Fruit fly (Drosophila melanogaster) whole organism, prepupa: ENCODE data around the gene CG32712.

Experiments used
- Blimp-1 ChIP-seq: fragments of 200-800 bp; sonication (Bioruptor generic); optimal IDR thresholded peaks from 3 replicates; lab custom pipeline; 2017; ENCODE audit warnings: missing biosample characterization, missing genetic modification characterization, mild to moderate bottlenecking, moderate library complexity, missing genetic modification reagents
- CG10631 ChIP-seq: fragments of 200-800 bp; sonication (Bioruptor generic); optimal IDR thresholded peaks from 2 replicates; lab custom pipeline; 2016; ENCODE audit warnings: missing biosample characterization, missing genetic modification characterization
- CG11294 ChIP-seq: fragments of 200-800 bp; sonication (Bioruptor generic); IDR thresholded peaks from 2 replicates; pipeline ENCODE4 v1.3.6; 2022; ENCODE audit warnings: missing biosample characterization, missing genetic modification characterization
- CG16779 ChIP-seq: fragments of 200-800 bp; sonication (Bioruptor generic); optimal IDR thresholded peaks from 3 replicates; lab custom pipeline; 2017; ENCODE audit warnings: missing biosample characterization, mild to moderate bottlenecking, missing genetic modification characterization
- CG3032 ChIP-seq: fragments of 200-800 bp; optimal IDR thresholded peaks from 2 replicates; lab custom pipeline; 2019; ENCODE audit warnings: missing biosample characterization, mild to moderate bottlenecking, missing genetic modification characterization, moderate library complexity
- CG34406 ChIP-seq: fragments of 200-800 bp; sonication (Bioruptor generic); optimal IDR thresholded peaks from 3 replicates; lab custom pipeline; 2016; ENCODE audit warnings: missing biosample characterization, missing genetic modification characterization
- CG6163 ChIP-seq: fragments of 200-800 bp; sonication (Bioruptor generic); IDR thresholded peaks from 3 replicates; pipeline ENCODE4 v1.3.6; 2022; ENCODE audit warnings: missing biosample characterization, missing genetic modification characterization
- CG6792 ChIP-seq: fragments of 200-800 bp; sonication (Bioruptor generic); optimal IDR thresholded peaks from 3 replicates; lab custom pipeline; 2016; ENCODE audit warnings: missing biosample characterization, missing genetic modification characterization
- CG8319 ChIP-seq: fragments of 200-800 bp; sonication (Bioruptor generic); optimal IDR thresholded peaks from 3 replicates; lab custom pipeline; 2016; ENCODE audit warnings: missing biosample characterization, missing genetic modification characterization
- CG8632 ChIP-seq: fragments of 200-800 bp; sonication (Bioruptor generic); optimal IDR thresholded peaks from 3 replicates; lab custom pipeline; 2016; ENCODE audit warnings: missing biosample characterization, missing genetic modification characterization
- Eip75B ChIP-seq: fragments of 200-800 bp; sonication (Bioruptor generic); optimal IDR thresholded peaks from 3 replicates; lab custom pipeline; 2016; ENCODE audit warnings: missing biosample characterization, missing genetic modification characterization
- Eip78C ChIP-seq: fragments of 200-800 bp; sonication (Bioruptor generic); peaks from one replicate; lab custom pipeline; 2016; ENCODE audit warnings: missing biosample characterization, missing genetic modification characterization
- Gug ChIP-seq: fragments of 200-800 bp; sonication (Bioruptor generic); IDR thresholded peaks from 2 replicates; pipeline ENCODE4 v1.3.6; 2022; ENCODE audit warnings: missing biosample characterization, missing genetic modification characterization
- Hr38 ChIP-seq: sonication (Bioruptor generic); optimal IDR thresholded peaks from 2 replicates; lab custom pipeline; 2016; ENCODE audit warnings: missing biosample characterization, missing genetic modification characterization
- Hr39 ChIP-seq: fragments of 200-800 bp; sonication (Bioruptor generic); optimal IDR thresholded peaks from 2 replicates; lab custom pipeline; 2016; ENCODE audit warnings: missing biosample characterization, missing genetic modification characterization
- Hr4 ChIP-seq: fragments of 200-800 bp; sonication (Bioruptor generic); optimal IDR thresholded peaks from 3 replicates; lab custom pipeline; 2016; ENCODE audit warnings: missing biosample characterization, missing genetic modification characterization
- Lpt ChIP-seq: fragments of 200-800 bp; sonication (Bioruptor generic); optimal IDR thresholded peaks from 3 replicates; lab custom pipeline; 2016; ENCODE audit warnings: missing biosample characterization, missing genetic modification characterization
- Met ChIP-seq: fragments of 200-800 bp; sonication (Bioruptor generic); optimal IDR thresholded peaks from 3 replicates; lab custom pipeline; 2016; ENCODE audit warnings: missing biosample characterization, missing genetic modification characterization
- Smox ChIP-seq: fragments of 200-800 bp; sonication (Bioruptor generic); optimal IDR thresholded peaks from 3 replicates; lab custom pipeline; 2016; ENCODE audit warnings: missing biosample characterization, missing genetic modification characterization
- Sox14 ChIP-seq: fragments of 200-800 bp; sonication (Bioruptor generic); optimal IDR thresholded peaks from 3 replicates; lab custom pipeline; 2016; ENCODE audit warnings: missing biosample characterization, missing genetic modification characterization
- Sox15 ChIP-seq: fragments of 200-800 bp; sonication (Bioruptor generic); optimal IDR thresholded peaks from 3 replicates; lab custom pipeline; 2016; ENCODE audit warnings: missing biosample characterization, missing genetic modification characterization
- achi ChIP-seq: fragments of 200-800 bp; sonication (Bioruptor generic); optimal IDR thresholded peaks from 3 replicates; lab custom pipeline; 2016; ENCODE audit warnings: missing biosample characterization, missing genetic modification characterization
- cyc ChIP-seq: fragments of 200-800 bp; sonication (Bioruptor generic); optimal IDR thresholded peaks from 3 replicates; lab custom pipeline; 2016; ENCODE audit warnings: missing biosample characterization, missing genetic modification characterization
- dac ChIP-seq: fragments of 200-800 bp; sonication (Bioruptor generic); optimal IDR thresholded peaks from 2 replicates; lab custom pipeline; 2017; ENCODE audit warnings: missing biosample characterization, mild to moderate bottlenecking, missing genetic modification characterization
- dsx ChIP-seq: fragments of 200-800 bp; optimal IDR thresholded peaks from 3 replicates; lab custom pipeline; 2019; ENCODE audit warnings: missing biosample characterization, mild to moderate bottlenecking, missing genetic modification characterization, moderate library complexity; ENCODE audit not compliant: poor library complexity, severe bottlenecking
- eg ChIP-seq: fragments of 200-800 bp; sonication (Bioruptor generic); IDR thresholded peaks from 3 replicates; pipeline ENCODE4 v1.3.6; 2022; ENCODE audit warnings: missing biosample characterization, missing genetic modification characterization
- esn ChIP-seq: fragments of 200-800 bp; sonication (Bioruptor generic); optimal IDR thresholded peaks from 2 replicates; lab custom pipeline; 2016; ENCODE audit warnings: missing biosample characterization, mild to moderate bottlenecking, missing genetic modification characterization, moderate library complexity
- fd59A ChIP-seq: fragments of 200-800 bp; sonication (Bioruptor generic); optimal IDR thresholded peaks from 2 replicates; lab custom pipeline; 2017; ENCODE audit warnings: missing biosample characterization, mild to moderate bottlenecking, missing genetic modification characterization, missing genetic modification reagents
- fd85E ChIP-seq: fragments of 200-800 bp; sonication (Bioruptor generic); optimal IDR thresholded peaks from 3 replicates; lab custom pipeline; 2016; ENCODE audit warnings: missing biosample characterization, missing genetic modification characterization
- fkh ChIP-seq: fragments of 200-800 bp; sonication (Bioruptor generic); optimal IDR thresholded peaks from 3 replicates; lab custom pipeline; 2017; ENCODE audit warnings: missing biosample characterization, mild to moderate bottlenecking, missing genetic modification characterization, moderate library complexity
- lz ChIP-seq: fragments of 200-800 bp; sonication (Bioruptor generic); optimal IDR thresholded peaks from 3 replicates; lab custom pipeline; 2016; ENCODE audit warnings: missing biosample characterization, missing genetic modification characterization
- pdm3 ChIP-seq: fragments of 200-800 bp; sonication (Bioruptor generic); optimal IDR thresholded peaks from 3 replicates; lab custom pipeline; 2016; ENCODE audit warnings: missing biosample characterization, missing genetic modification characterization
- salr ChIP-seq, 2 experiments: fragments of 200-800 bp; sonication (Bioruptor generic); optimal IDR thresholded peaks; 3 replicates each; lab custom pipeline; 2016 to 2018; ENCODE audit warnings: missing biosample characterization in 2 of 2, missing genetic modification characterization in 2 of 2, mild to moderate bottlenecking in 1 of 2
- ss ChIP-seq, 2 experiments: fragments of 200-800 bp; sonication (Bioruptor generic); optimal IDR thresholded peaks; 2 replicates in 1 of 2; 3 replicates in 1 of 2; lab custom pipeline; 2017 to 2018; ENCODE audit warnings: mild to moderate bottlenecking in 2 of 2, missing biosample characterization in 2 of 2, missing genetic modification characterization in 2 of 2, moderate library complexity in 1 of 2
- svp ChIP-seq: fragments of 200-800 bp; sonication (Bioruptor generic); peaks from one replicate; lab custom pipeline; 2016; ENCODE audit warnings: missing biosample characterization, missing genetic modification characterization

Gene CG32712

DNA sequence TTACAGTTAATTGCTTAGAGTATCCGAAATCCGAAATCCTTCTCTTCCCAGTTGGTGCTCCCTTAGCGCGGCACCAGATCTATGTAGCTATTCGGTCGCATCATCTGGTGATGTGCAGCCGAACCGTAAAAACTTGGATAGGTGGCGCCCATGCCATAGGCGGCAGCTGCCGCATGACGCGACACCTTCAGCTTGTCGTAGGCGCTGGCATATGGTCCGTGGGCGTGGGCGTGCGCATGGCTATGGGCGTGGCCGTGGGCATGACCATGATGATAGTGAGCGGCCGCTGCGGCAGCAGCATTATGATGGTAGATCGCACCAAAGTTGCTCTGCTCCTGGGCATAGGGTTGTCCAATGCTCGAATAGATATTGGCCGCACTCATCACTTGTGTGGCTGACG lies 14.6 kb upstream of the CG32712 start:
- TF ChIP-seq eg (no peak), Blimp-1 (no peak), dsx (GFP tag; lab: Kevin White, UChicago) (no peak), Met (GFP tag; lab: Kevin White, UChicago) (no peak), svp (no peak), Hr38 (no peak), fd59A (GFP tag; lab: Kevin White, UChicago) (no peak), lz (no peak), CG6792 (no peak), pdm3 (no peak), cyc (GFP tag; lab: Kevin White, UChicago) (no peak), dac (GFP tag; lab: Kevin White, UChicago) (no peak), fkh (GFP tag; lab: Kevin White, UChicago) (no peak), Sox15 (GFP tag; lab: Kevin White, UChicago) (no peak), CG10631 (GFP tag; lab: Kevin White, UChicago) (no peak), Gug (no peak), Hr4 (GFP tag; lab: Kevin White, UChicago) (no peak), Smox (GFP tag; lab: Kevin White, UChicago) (no peak), Eip75B (GFP tag; lab: Kevin White, UChicago) (no peak)

DNA sequence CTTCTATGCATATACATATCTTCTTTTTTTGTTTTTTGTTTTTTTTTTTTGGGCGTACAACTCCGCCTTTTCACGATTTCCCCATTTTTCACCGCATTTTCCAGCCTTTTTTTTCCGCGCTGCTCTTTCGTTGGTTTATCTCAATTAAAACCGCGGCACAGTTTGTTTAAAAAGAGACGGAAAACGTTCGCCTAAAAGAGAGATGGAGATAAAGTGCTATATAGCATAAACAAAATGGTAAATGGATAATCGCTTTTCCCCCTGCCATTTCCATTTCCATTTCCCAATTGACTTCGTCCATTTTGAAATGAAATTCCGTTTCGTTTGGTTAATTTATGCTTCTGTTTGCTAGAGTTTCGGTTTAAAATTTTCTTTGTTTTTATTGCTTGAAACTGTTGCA lies 13.6 kb upstream of the CG32712 start:
- TF ChIP-seq salr (GFP tag; optimal IDR thresholded peaks at IDR 0.05; lab: Kevin White, UChicago) (no peak), fd59A (GFP tag; lab: Kevin White, UChicago) (no peak), CG11294 (GFP tag; lab: Robert Waterston, UW) (no peak), CG16779 (tag; lab: Kevin White, UChicago) (no peak), ss (GFP tag; optimal IDR thresholded peaks at IDR 0.05; lab: Kevin White, UChicago) (no peak), CG10631 (GFP tag; lab: Kevin White, UChicago) (no peak), eg (no peak), Lpt (GFP tag; lab: Kevin White, UChicago) (no peak), esn (GFP tag; lab: Kevin White, UChicago) (no peak), Eip78C (no peak), CG34406 (GFP tag; lab: Kevin White, UChicago) (no peak), Sox14 (GFP tag; lab: Kevin White, UChicago) (no peak)
- TF ChIP-seq, all 60 proteins: peak for 0

DNA sequence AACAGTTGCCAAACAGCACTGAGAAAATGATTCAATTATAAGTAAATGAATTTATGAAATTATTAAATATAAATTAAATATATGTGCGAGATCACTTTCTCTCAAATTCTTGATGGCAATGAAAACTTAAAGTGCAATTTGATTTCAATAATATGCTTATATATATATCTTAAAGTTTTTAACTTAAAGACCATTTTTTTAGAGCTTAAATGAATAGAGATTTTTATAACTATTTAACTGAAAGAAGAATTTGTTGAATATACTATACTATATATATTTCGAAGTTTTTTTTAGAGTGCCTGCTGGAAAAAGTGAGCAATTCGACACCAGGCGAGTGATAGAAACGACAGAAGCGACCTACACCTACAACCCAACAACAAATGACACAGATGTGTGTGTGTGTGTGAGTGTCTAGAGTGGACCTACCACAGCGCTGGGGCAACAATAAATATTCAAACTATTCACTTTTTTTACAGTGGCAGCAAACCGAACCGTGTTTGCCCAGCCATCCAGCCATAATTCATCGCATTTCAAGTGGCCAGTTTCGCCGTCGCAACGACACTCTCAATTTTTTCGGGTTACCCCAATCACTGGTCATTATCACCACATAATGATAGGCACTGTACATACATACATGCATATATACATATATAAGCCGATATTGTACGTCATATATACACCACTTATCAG lies 11.4 kb upstream of the CG32712 start:
- TF ChIP-seq esn (GFP tag; lab: Kevin White, UChicago) (peak; percentile 14), CG8632 (GFP tag; lab: Kevin White, UChicago) (no peak)

DNA sequence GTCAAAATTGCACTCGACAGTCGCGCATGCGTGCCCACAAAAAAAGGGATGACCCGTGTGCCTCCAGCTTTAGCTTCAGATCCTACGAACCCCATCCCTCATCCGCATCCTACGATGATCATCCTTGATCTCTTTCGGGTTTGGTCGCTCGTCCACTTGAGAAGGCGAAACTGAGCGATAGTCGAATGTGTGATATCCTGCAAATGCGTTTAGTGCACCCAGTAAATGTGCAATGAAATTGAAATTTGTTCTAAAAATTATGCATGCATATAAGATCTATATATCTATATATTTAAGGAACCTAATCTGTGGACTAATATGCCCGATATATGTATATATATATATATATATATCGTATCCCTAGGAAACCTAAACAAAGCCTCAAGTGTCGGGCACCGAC lies 10.7 kb upstream of the CG32712 start:
- TF ChIP-seq CG6163 (GFP tag; lab: Robert Waterston, UW) (no peak), Blimp-1 (no peak), Hr39 (GFP tag; lab: Kevin White, UChicago) (no peak), cyc (GFP tag; lab: Kevin White, UChicago) (no peak), Sox14 (GFP tag; lab: Kevin White, UChicago) (no peak)

DNA sequence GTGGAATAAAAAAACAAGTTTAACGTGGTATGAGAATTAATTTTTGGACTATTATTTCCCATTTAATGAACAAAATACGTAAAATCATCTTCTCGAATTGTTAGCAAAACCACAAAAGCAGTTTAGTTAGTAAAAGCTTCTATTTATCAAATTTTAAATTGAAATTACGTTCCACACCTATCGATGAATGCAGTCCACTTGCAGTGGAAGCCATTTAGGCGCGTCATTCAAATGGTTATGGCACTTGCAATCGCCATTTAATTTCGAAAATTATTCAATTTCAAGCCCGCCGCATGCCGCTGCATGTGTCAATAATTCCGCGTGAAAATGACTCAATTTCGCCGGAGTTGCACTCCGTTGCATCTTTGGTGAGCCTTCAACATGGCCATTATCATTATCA lies 9.3 kb upstream of the CG32712 start:
- TF ChIP-seq CG8319 (GFP tag; lab: Kevin White, UChicago) = no peak
- no peak for TF ChIP-seq cyc (GFP tag; lab: Kevin White, UChicago)
- no peak for TF ChIP-seq fd85E (GFP tag; lab: Kevin White, UChicago)
- no peak for TF ChIP-seq achi (GFP tag; lab: Kevin White, UChicago)
- no peak for TF ChIP-seq CG3032 (tag; lab: Kevin White, UChicago)
- TF ChIP-seq Hr4 (GFP tag; lab: Kevin White, UChicago) = no peak
- TF ChIP-seq CG10631 (GFP tag; lab: Kevin White, UChicago) = no peak
- no peak for TF ChIP-seq svp
- no peak for TF ChIP-seq Eip78C
